Fruit fly (Drosophila melanogaster): Measurements from ENCODE around the gene CG3792.

dm6 chr2L:4928340-4928739 lies 48.8 kb upstream of the CG3792 start:
- TF ChIP-seq CG7745 (tag; optimal IDR thresholded peaks at IDR 0.05), result no peak
- no peak for TF ChIP-seq CG6683 (GFP tag; optimal IDR thresholded peaks at IDR 0.05)
- no peak for TF ChIP-seq sens-2 (GFP tag; IDR thresholded peaks at IDR 0.05)
- no peak for TF ChIP-seq CG10959 (GFP tag; IDR thresholded peaks at IDR 0.05)
- no peak for TF ChIP-seq Ada2b (GFP tag; IDR thresholded peaks at IDR 0.05)
- TF ChIP-seq D19A (tag; optimal IDR thresholded peaks at IDR 0.05), result no peak
- no peak for TF ChIP-seq gsb (GFP tag; IDR thresholded peaks at IDR 0.05)
- no peak for TF ChIP-seq CG2129 (GFP tag; IDR thresholded peaks at IDR 0.05; ENCODE audit: partially characterized antibody)
- TF ChIP-seq fd96Cb (tag; optimal IDR thresholded peaks at IDR 0.05), result no peak
- no peak for TF ChIP-seq E2f2 (GFP tag; IDR thresholded peaks at IDR 0.05)
- no peak for TF ChIP-seq NFAT (GFP tag; IDR thresholded peaks at IDR 0.05)
- no peak for TF ChIP-seq CG30403 (GFP tag; optimal IDR thresholded peaks at IDR 0.05)
- 0 out of 2 replicates have a peak, but pooled peaks have one; percentile 22 for TF ChIP-seq stc (GFP tag; IDR thresholded peaks at IDR 0.05)
